Worm (Caenorhabditis elegans) whole organism, young adult: ENCODE measurements around the gene Y54G2A.32.

Source experiments
- B0019.2 ChIP-seq: fragments of 200-800 bp; sonication (Bioruptor generic); conservative IDR thresholded peaks from 2 replicates; pipeline ENCODE4 v1.3.6; 2022; ENCODE audit warnings: missing genetic modification reagents, missing genetic modification characterization, missing compliant biosample characterization
- ceh-27 ChIP-seq: fragments of 200-800 bp; sonication (Bioruptor generic); optimal IDR thresholded peaks from 2 replicates; lab custom pipeline; 2018; ENCODE audit warnings: mild to moderate bottlenecking, missing genetic modification characterization, moderate library complexity, missing compliant biosample characterization
- him-1 ChIP-seq: sonication (generic microtip); optimal IDR thresholded peaks from 2 replicates; lab custom pipeline; 2016; ENCODE audit warnings: missing genotype, missing genetic modification reagents, missing genetic modification characterization, missing compliant biosample characterization
- hrde-1 ChIP-seq: sonication (generic microtip); optimal IDR thresholded peaks from 2 replicates; lab custom pipeline; 2016; ENCODE audit warnings: missing genetic modification characterization, mild to moderate bottlenecking, missing compliant biosample characterization, moderate library complexity, missing genotype, missing genetic modification reagents, borderline replicate concordance
- nhr-27 ChIP-seq: fragments of 200-800 bp; sonication (Bioruptor generic); optimal IDR thresholded peaks from 2 replicates; lab custom pipeline; 2018; ENCODE audit warnings: mild to moderate bottlenecking, missing genetic modification characterization, moderate library complexity, missing compliant biosample characterization
- snpc-3.4 ChIP-seq: sonication (generic microtip); optimal IDR thresholded peaks from 2 replicates; lab custom pipeline; 2017; ENCODE audit warnings: missing genetic modification characterization, mild to moderate bottlenecking, missing compliant biosample characterization, antibody characterized with exemption, moderate library complexity, missing genotype, missing genetic modification reagents
- snpc-4 ChIP-seq, 5 experiments: fragments of 150-350 bp in 1 of 5; sonication (generic microtip) in 4 of 5; optimal IDR thresholded peaks; 2 replicates each; lab custom pipeline; 2014 to 2018; ENCODE audit warnings: missing genetic modification characterization in 5 of 5, missing biosample characterization in 3 of 5, antibody characterized with exemption in 2 of 5, mild to moderate bottlenecking in 2 of 5, missing compliant biosample characterization in 2 of 5, missing genotype in 2 of 5, moderate library complexity in 2 of 5, missing genetic modification reagents in 1 of 5
- ztf-26 ChIP-seq: sonication (generic microtip); optimal IDR thresholded peaks from 2 replicates; lab custom pipeline; 2017; ENCODE audit warnings: missing genetic modification characterization, missing compliant biosample characterization

DNA sequence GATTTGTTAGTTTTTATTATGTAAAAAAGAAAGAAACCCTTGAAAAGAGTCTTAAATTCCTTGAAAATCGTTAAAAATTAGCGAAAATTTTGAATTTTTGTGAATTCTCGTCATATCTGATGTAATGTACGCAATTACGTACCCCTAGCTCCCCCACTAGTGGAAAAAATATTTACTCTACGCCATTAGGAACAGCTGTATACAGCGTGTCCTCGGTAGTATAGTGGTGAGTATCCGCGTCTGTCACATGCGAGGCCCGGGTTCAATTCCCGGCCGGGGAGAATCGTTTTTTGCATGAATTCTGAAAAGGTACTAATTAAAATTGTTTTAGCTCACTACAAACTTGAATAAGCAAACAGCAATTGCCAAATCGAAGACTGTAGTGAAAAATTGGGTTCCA lies 3.9 kb upstream of the Y54G2A.32 start:
- no peak for TF ChIP-seq snpc-3.4 (tag; lab: Kevin White, UChicago)
- no peak for TF ChIP-seq B0019.2 (GFP tag; lab: Robert Waterston, UW)
- TF ChIP-seq hrde-1 (tag; lab: Kevin White, UChicago): no peak
- TF ChIP-seq snpc-4 (GFP tag; optimal IDR thresholded peaks at IDR 0.05; lab: Kevin White, UChicago): no peak
- TF ChIP-seq snpc-4 (tag; optimal IDR thresholded peaks at IDR 0.05; lab: Kevin White, UChicago): no peak
- TF ChIP-seq nhr-27 (tag; lab: Kevin White, UChicago): no peak
- TF ChIP-seq ceh-27 (GFP tag; lab: Kevin White, UChicago): no peak
- TF ChIP-seq ztf-26: no peak
- no peak for TF ChIP-seq him-1 (tag; lab: Kevin White, UChicago)
